Worm (Caenorhabditis elegans): Measurements from ENCODE around the gene clec-184.

DNA sequence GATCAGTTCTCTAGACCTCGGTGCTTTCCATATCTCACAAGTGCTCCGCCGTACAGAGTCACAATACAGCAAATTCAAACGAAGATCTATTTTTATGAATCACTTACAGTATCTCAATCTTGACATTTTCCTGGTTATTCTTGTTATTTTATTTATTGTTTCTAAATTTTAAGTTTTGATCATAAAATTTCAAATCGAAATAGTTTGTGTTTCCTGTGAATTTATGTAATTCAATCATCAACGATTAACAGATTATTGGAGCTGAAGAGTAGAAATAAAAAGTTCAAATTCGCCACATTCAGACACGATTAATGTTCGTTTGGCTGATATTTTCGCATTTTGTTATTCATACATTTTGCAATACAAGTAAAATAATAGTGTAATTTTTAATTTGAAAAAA lies at the start of gene clec-184:
- TF ChIP-seq unc-62 (GFP tag; optimal IDR thresholded peaks at IDR 0.05) = no peak
- no peak for TF ChIP-seq B0035.1 (tag; optimal IDR thresholded peaks at IDR 0.05)
- no peak for TF ChIP-seq madf-6 (GFP tag; IDR thresholded peaks at IDR 0.05)
- no peak for TF ChIP-seq attf-5 (GFP tag; optimal IDR thresholded peaks at IDR 0.05)

Data from whole organism, young adult.